Fruit fly (Drosophila melanogaster) whole organism, embryonic: ENCODE data around the gene Cp16.

ENCODE experiments used
- Atf-2 ChIP-seq: fragments of 200-800 bp; sonication (Bioruptor generic); optimal IDR thresholded peaks from 2 replicates; lab custom pipeline; 2016; ENCODE audit warnings: missing biosample characterization, missing genetic modification characterization
- Awh ChIP-seq: fragments of 200-800 bp; sonication (Bioruptor generic); IDR thresholded peaks from 2 replicates; pipeline ENCODE4, ENCODE4 v1.3.6; 2022; ENCODE audit warnings: missing biosample characterization, missing genetic modification characterization
- CG10267 ChIP-seq: fragments of 200-800 bp; sonication (Bioruptor generic); optimal IDR thresholded peaks from 2 replicates; lab custom pipeline; 2018; ENCODE audit warnings: missing biosample characterization, mild to moderate bottlenecking, missing genetic modification characterization, moderate library complexity
- CG10543 ChIP-seq: fragments of 200-800 bp; sonication (Bioruptor generic); optimal IDR thresholded peaks from 3 replicates; lab custom pipeline; 2017; ENCODE audit warnings: missing biosample characterization, mild to moderate bottlenecking, missing genetic modification characterization, moderate library complexity
- CG11504 ChIP-seq: fragments of 200-800 bp; sonication (Bioruptor generic); optimal IDR thresholded peaks from 3 replicates; lab custom pipeline; 2019; ENCODE audit warnings: missing biosample characterization, mild to moderate bottlenecking, missing genetic modification characterization, moderate library complexity
- CG15696 ChIP-seq: fragments of 200-800 bp; sonication (Bioruptor generic); optimal IDR thresholded peaks from 2 replicates; lab custom pipeline; 2019; ENCODE audit warnings: missing biosample characterization, mild to moderate bottlenecking, missing genetic modification characterization, moderate library complexity
- CG1603 ChIP-seq: fragments of 200-800 bp; sonication (Bioruptor generic); optimal IDR thresholded peaks from 2 replicates; lab custom pipeline; 2019; ENCODE audit warnings: missing biosample characterization, mild to moderate bottlenecking, missing genetic modification characterization, moderate library complexity
- CG16815 ChIP-seq: fragments of 200-800 bp; sonication (Bioruptor generic); optimal IDR thresholded peaks from 3 replicates; lab custom pipeline; 2017; ENCODE audit warnings: missing biosample characterization, mild to moderate bottlenecking, missing genetic modification characterization
- CG16863 ChIP-seq: fragments of 200-800 bp; sonication (Bioruptor generic); optimal IDR thresholded peaks from 3 replicates; lab custom pipeline; 2016; ENCODE audit warnings: missing biosample characterization, missing genetic modification characterization
- CG17328 ChIP-seq: fragments of 200-800 bp; sonication (Bioruptor generic); IDR thresholded peaks from 2 replicates; pipeline ENCODE4 v1.3.6; 2022; ENCODE audit warnings: missing biosample characterization, missing genetic modification characterization
- CG18011 ChIP-seq: fragments of 200-800 bp; sonication (Bioruptor generic); optimal IDR thresholded peaks from 2 replicates; lab custom pipeline; 2017; ENCODE audit warnings: missing biosample characterization, missing genetic modification characterization, mild to moderate bottlenecking, moderate library complexity, missing genotype
- CG2678 ChIP-seq: fragments of 200-800 bp; sonication (Bioruptor generic); optimal IDR thresholded peaks from 3 replicates; lab custom pipeline; 2019; ENCODE audit warnings: missing biosample characterization, mild to moderate bottlenecking, missing genetic modification characterization, moderate library complexity
- CG30403 ChIP-seq: fragments of 200-800 bp; sonication (Bioruptor generic); optimal IDR thresholded peaks from 3 replicates; lab custom pipeline; 2016; ENCODE audit warnings: missing biosample characterization, missing genetic modification characterization
- CG31365 ChIP-seq: fragments of 200-800 bp; sonication (Bioruptor generic); optimal IDR thresholded peaks from 2 replicates; lab custom pipeline; 2018; ENCODE audit warnings: missing biosample characterization, mild to moderate bottlenecking, missing genetic modification characterization
- CG32767 ChIP-seq: fragments of 200-800 bp; sonication (Bioruptor generic); IDR thresholded peaks from 2 replicates; pipeline ENCODE4 v1.3.6; 2022; ENCODE audit warnings: missing biosample characterization, missing genetic modification characterization
- CG3995 ChIP-seq: fragments of 200-800 bp; sonication (Bioruptor generic); optimal IDR thresholded peaks from 3 replicates; lab custom pipeline; 2016; ENCODE audit warnings: missing biosample characterization, missing genetic modification characterization
- CG4424 ChIP-seq: fragments of 200-800 bp; sonication (Bioruptor generic); optimal IDR thresholded peaks from 3 replicates; lab custom pipeline; 2016; ENCODE audit warnings: missing biosample characterization, missing genetic modification characterization
- CG4617 ChIP-seq: fragments of 200-800 bp; sonication (Bioruptor generic); optimal IDR thresholded peaks from 3 replicates; lab custom pipeline; 2016; ENCODE audit warnings: missing biosample characterization, missing genetic modification characterization, borderline replicate concordance
- CG6654 ChIP-seq: fragments of 200-800 bp; sonication (Bioruptor generic); optimal IDR thresholded peaks from 2 replicates; lab custom pipeline; 2017; ENCODE audit warnings: missing biosample characterization, mild to moderate bottlenecking, missing genetic modification characterization
- CG7839 ChIP-seq: fragments of 200-800 bp; sonication (Bioruptor generic); optimal IDR thresholded peaks from 3 replicates; lab custom pipeline; 2018; ENCODE audit warnings: missing biosample characterization, mild to moderate bottlenecking, missing genetic modification characterization, moderate library complexity
- CG9797 ChIP-seq: fragments of 200-800 bp; sonication (Bioruptor generic); optimal IDR thresholded peaks from 3 replicates; lab custom pipeline; 2018; ENCODE audit warnings: missing biosample characterization, mild to moderate bottlenecking, missing genetic modification characterization
- CG9876 ChIP-seq: fragments of 200-800 bp; sonication (Bioruptor generic); optimal IDR thresholded peaks from 2 replicates; lab custom pipeline; 2016; ENCODE audit warnings: missing biosample characterization, missing genetic modification characterization
- Camta ChIP-seq: fragments of 200-800 bp; sonication (Bioruptor generic); optimal IDR thresholded peaks from 2 replicates; lab custom pipeline; 2016; ENCODE audit warnings: missing biosample characterization, missing genetic modification characterization
- E2f1 ChIP-seq: fragments of 200-800 bp; sonication (Bioruptor generic); IDR thresholded peaks from 2 replicates; pipeline ENCODE4 v1.3.6; 2022; ENCODE audit warnings: missing biosample characterization, missing genetic modification characterization
- HLH3B ChIP-seq: fragments of 200-800 bp; sonication (Bioruptor generic); IDR thresholded peaks from 2 replicates; pipeline ENCODE4 v1.3.6; 2022; ENCODE audit warnings: missing biosample characterization, missing genetic modification characterization
- Hr39 ChIP-seq: fragments of >200 bp; optimal IDR thresholded peaks from 2 replicates; lab custom pipeline; 2017
- Lhr ChIP-seq: fragments of 200-800 bp; sonication (Bioruptor generic); optimal IDR thresholded peaks from 3 replicates; lab custom pipeline; 2017; ENCODE audit warnings: mild to moderate bottlenecking, missing biosample characterization, missing genetic modification reagents, missing genetic modification characterization
- MTF-1 ChIP-seq: fragments of 200-800 bp; sonication (Bioruptor generic); optimal IDR thresholded peaks from 2 replicates; lab custom pipeline; 2018; ENCODE audit warnings: missing biosample characterization, mild to moderate bottlenecking, missing genetic modification characterization, borderline replicate concordance
- NK7.1 ChIP-seq: fragments of 200-800 bp; sonication (Bioruptor generic); optimal IDR thresholded peaks from 3 replicates; lab custom pipeline; 2016; ENCODE audit warnings: missing biosample characterization, missing genetic modification characterization
- Nf-YB ChIP-seq: fragments of 200-800 bp; sonication (Bioruptor generic); optimal IDR thresholded peaks from 3 replicates; lab custom pipeline; 2019; ENCODE audit warnings: missing biosample characterization, mild to moderate bottlenecking, missing genetic modification characterization, moderate library complexity
- Sox100B ChIP-seq: fragments of 200-800 bp; sonication (Bioruptor generic); optimal IDR thresholded peaks from 3 replicates; lab custom pipeline; 2018; ENCODE audit warnings: missing biosample characterization, mild to moderate bottlenecking, missing genetic modification characterization
- ac ChIP-seq: fragments of 200-800 bp; sonication (Bioruptor generic); optimal IDR thresholded peaks from 3 replicates; lab custom pipeline; 2017; ENCODE audit warnings: missing biosample characterization, mild to moderate bottlenecking, missing genetic modification characterization
- az2 ChIP-seq: fragments of 200-800 bp; sonication (Bioruptor generic); optimal IDR thresholded peaks from 3 replicates; lab custom pipeline; 2016; ENCODE audit warnings: missing biosample characterization, missing genetic modification characterization
- bigmax ChIP-seq: fragments of 200-800 bp; sonication (Bioruptor generic); optimal IDR thresholded peaks from 2 replicates; lab custom pipeline; 2018; ENCODE audit warnings: missing biosample characterization, mild to moderate bottlenecking, missing genetic modification characterization
- chinmo ChIP-seq: fragments of 200-800 bp; sonication (Bioruptor generic); IDR thresholded peaks from 4 replicates; pipeline ENCODE4 v1.3.6; 2022; ENCODE audit warnings: missing biosample characterization, missing genetic modification characterization; ENCODE audit not compliant: partially characterized antibody
- chn ChIP-seq: fragments of 200-800 bp; sonication (Bioruptor generic); optimal IDR thresholded peaks from 2 replicates; lab custom pipeline; 2016; ENCODE audit warnings: missing biosample characterization, missing genetic modification characterization
- cwo ChIP-seq: fragments of 200-800 bp; sonication (Bioruptor generic); optimal IDR thresholded peaks from 3 replicates; lab custom pipeline; 2017; ENCODE audit warnings: missing biosample characterization, missing genetic modification characterization, mild to moderate bottlenecking, moderate library complexity, missing genetic modification reagents
- fru ChIP-seq: fragments of >200 bp; optimal IDR thresholded peaks from 2 replicates; lab custom pipeline; 2017
- hb ChIP-seq: fragments of 200-800 bp; sonication (Bioruptor generic); IDR thresholded peaks from 3 replicates; pipeline ENCODE4 v1.3.6; 2022; ENCODE audit warnings: missing biosample characterization, missing genetic modification characterization; ENCODE audit not compliant: partially characterized antibody
- jigr1 ChIP-seq: fragments of 200-800 bp; sonication (Bioruptor generic); IDR thresholded peaks from 3 replicates; pipeline ENCODE4 v1.3.6; 2022; ENCODE audit warnings: missing biosample characterization, missing genetic modification characterization
- kah ChIP-seq: fragments of 200-800 bp; sonication (Bioruptor generic); optimal IDR thresholded peaks from 2 replicates; lab custom pipeline; 2018; ENCODE audit warnings: missing biosample characterization, mild to moderate bottlenecking, missing genetic modification characterization
- lola ChIP-seq, 3 experiments: fragments of >200 bp in 2 of 3; fragments of 200-800 bp in 1 of 3; sonication (Bioruptor generic) in 1 of 3; optimal IDR thresholded peaks; 2 replicates each; lab custom pipeline; 2017 to 2019; ENCODE audit warnings: missing biosample characterization in 3 of 3, missing genetic modification characterization in 3 of 3, mild to moderate bottlenecking in 1 of 3, moderate library complexity in 1 of 3
- otp ChIP-seq: fragments of 200-800 bp; sonication (Bioruptor generic); IDR thresholded peaks from 3 replicates; pipeline ENCODE4, ENCODE4 v1.3.6; 2022; ENCODE audit warnings: missing biosample characterization, missing genetic modification characterization
- pb ChIP-seq: fragments of 200-800 bp; sonication (Bioruptor generic); optimal IDR thresholded peaks from 3 replicates; lab custom pipeline; 2016; ENCODE audit warnings: missing biosample characterization, missing genetic modification characterization
- pita ChIP-seq: fragments of 200-800 bp; sonication (Bioruptor generic); optimal IDR thresholded peaks from 2 replicates; lab custom pipeline; 2017; ENCODE audit warnings: missing biosample characterization, mild to moderate bottlenecking, missing genetic modification characterization
- pum ChIP-seq: fragments of 200-800 bp; sonication (Bioruptor generic); optimal IDR thresholded peaks from 2 replicates; lab custom pipeline; 2016; ENCODE audit warnings: missing biosample characterization, missing genetic modification characterization
- pzg ChIP-seq: fragments of 200-800 bp; sonication (Bioruptor generic); optimal IDR thresholded peaks from 3 replicates; lab custom pipeline; 2018; ENCODE audit warnings: missing biosample characterization, mild to moderate bottlenecking, missing genetic modification characterization, moderate library complexity
- repo ChIP-seq: fragments of 200-800 bp; sonication (Bioruptor generic); optimal IDR thresholded peaks from 2 replicates; lab custom pipeline; 2016; ENCODE audit warnings: missing biosample characterization, missing genetic modification characterization
- sens-2 ChIP-seq: fragments of 200-800 bp; sonication (Bioruptor generic); IDR thresholded peaks from 2 replicates; pipeline ENCODE4 v1.3.6; 2022; ENCODE audit warnings: missing biosample characterization, missing genetic modification characterization
- slbo ChIP-seq: fragments of 200-800 bp; sonication (Bioruptor generic); IDR thresholded peaks from 2 replicates; pipeline ENCODE4 v1.3.6; 2022; ENCODE audit warnings: missing biosample characterization, missing genetic modification characterization
- vvl ChIP-seq: fragments of 200-800 bp; sonication (Bioruptor generic); IDR thresholded peaks from 2 replicates; pipeline ENCODE4 v1.3.6; 2022; ENCODE audit warnings: missing biosample characterization, missing genetic modification characterization

Gene Cp16

dm6 chr3L:8721145-8721544 is 10.6 kb upstream of the Cp16 start, which contains the start of the genes CG32022 and CG6511 (continued):
- TF ChIP-seq az2 (GFP tag; lab: Kevin White, UChicago) (peak; percentile 96), CG4617 (GFP tag; lab: Kevin White, UChicago) (peak; percentile 96), CG4424 (GFP tag; lab: Kevin White, UChicago) (peak; percentile 97), CG2678 (tag; lab: Kevin White, UChicago) (peak; percentile 98), Awh (GFP tag; lab: Robert Waterston, UW) (peak; percentile 90), CG16863 (GFP tag; lab: Kevin White, UChicago) (peak; percentile 97), kah (peak; percentile 89), CG10267 (tag; lab: Kevin White, UChicago) (peak; percentile 98), pita (GFP tag; lab: Kevin White, UChicago) (no peak), CG18011 (GFP tag; lab: Kevin White, UChicago) (peak; percentile 86), chn (GFP tag; lab: Kevin White, UChicago) (peak; percentile 98), CG9797 (GFP tag; lab: Kevin White, UChicago) (peak; percentile 40), CG10543 (GFP tag; lab: Kevin White, UChicago) (peak; percentile 99), hb (GFP tag; lab: Robert Waterston, UW) (no peak), fru (lab: Kevin White, UChicago) (no peak), CG30403 (GFP tag; lab: Kevin White, UChicago) (peak; percentile 99), CG31365 (tag; lab: Kevin White, UChicago) (peak; percentile 71), CG1603 (tag; lab: Kevin White, UChicago) (peak; percentile 89), CG9876 (GFP tag; lab: Kevin White, UChicago) (peak; percentile 96), lola (GFP tag; optimal IDR thresholded peaks at IDR 0.05; lab: Kevin White, UChicago) (peak in 1 of 3 experiments; percentile 97), Nf-YB (GFP tag; lab: Kevin White, UChicago) (peak; percentile 83), CG11504 (tag; lab: Kevin White, UChicago) (peak; percentile 95), bigmax (peak; percentile 19), Hr39 (lab: Kevin White, UChicago) (peak; percentile 55), ac (GFP tag; lab: Kevin White, UChicago) (peak; percentile 91), repo (GFP tag; lab: Kevin White, UChicago) (peak; percentile 92), Lhr (peak; percentile 86), CG32767 (GFP tag; lab: Robert Waterston, UW) (peak; percentile 89), CG15696 (tag; lab: Kevin White, UChicago) (peak; percentile 98), cwo (GFP tag; lab: Kevin White, UChicago) (peak; percentile 91), HLH3B (GFP tag; lab: Robert Waterston, UW) (peak; percentile 94), CG16815 (peak; percentile 99), slbo (GFP tag; lab: Robert Waterston, UW) (peak; percentile 98), Sox100B (GFP tag; lab: Kevin White, UChicago) (peak; percentile 95), chinmo (no peak), Camta (peak; percentile 97), pzg (GFP tag; lab: Kevin White, UChicago) (peak; percentile 63), jigr1 (GFP tag; lab: Robert Waterston, UW) (peak; percentile 95), MTF-1 (GFP tag; lab: Kevin White, UChicago) (peak; percentile 80), NK7.1 (peak; percentile 95), pb (GFP tag; lab: Kevin White, UChicago) (peak; percentile 96), CG6654 (GFP tag; lab: Kevin White, UChicago) (peak; percentile 89), Atf-2 (GFP tag; lab: Kevin White, UChicago) (peak; percentile 97), E2f1 (peak; percentile 95), pum (GFP tag; lab: Kevin White, UChicago) (peak; percentile 98), sens-2 (GFP tag; lab: Robert Waterston, UW) (peak; percentile 88), vvl (GFP tag; lab: Robert Waterston, UW) (peak; percentile 95), otp (peak; percentile 84), CG3995 (peak; percentile 83), CG7839 (tag; lab: Kevin White, UChicago) (peak; percentile 98), CG17328 (GFP tag; lab: Robert Waterston, UW) (peak; percentile 91)
